Fruit fly (Drosophila melanogaster) whole organism, embryonic: Measurements from ENCODE around the gene MED18.

Experiments
- Atf6 ChIP-seq: fragments of 200-800 bp; sonication (Bioruptor generic); IDR thresholded peaks from 2 replicates; pipeline ENCODE4 v1.3.6; 2022; ENCODE audit warnings: missing biosample characterization, missing genetic modification characterization
- B-H2 ChIP-seq: fragments of 200-800 bp; sonication (Bioruptor generic); optimal IDR thresholded peaks from 2 replicates; lab custom pipeline; 2018; ENCODE audit warnings: missing biosample characterization, mild to moderate bottlenecking, missing genetic modification characterization
- CG10565 ChIP-seq: fragments of 200-800 bp; sonication (Bioruptor generic); optimal IDR thresholded peaks from 3 replicates; lab custom pipeline; 2016; ENCODE audit warnings: missing biosample characterization, mild to moderate bottlenecking, missing genetic modification characterization
- CG11085 ChIP-seq: fragments of 200-800 bp; sonication (Bioruptor generic); IDR thresholded peaks from 2 replicates; pipeline ENCODE4 v1.3.6; 2022; ENCODE audit warnings: missing biosample characterization, missing genetic modification characterization
- CG1233 ChIP-seq: fragments of 200-800 bp; sonication (Bioruptor generic); optimal IDR thresholded peaks from 4 replicates; lab custom pipeline; 2018; ENCODE audit warnings: missing biosample characterization, mild to moderate bottlenecking, missing genetic modification characterization
- CG12744 ChIP-seq: fragments of 200-800 bp; sonication (Bioruptor generic); optimal IDR thresholded peaks from 2 replicates; lab custom pipeline; 2016; ENCODE audit warnings: missing biosample characterization, missing genetic modification characterization
- CG13624 ChIP-seq: fragments of 200-800 bp; sonication (Bioruptor generic); optimal IDR thresholded peaks from 2 replicates; lab custom pipeline; 2016; ENCODE audit warnings: missing biosample characterization, missing genetic modification characterization
- CG14441 ChIP-seq: fragments of 200-800 bp; sonication (Bioruptor generic); IDR thresholded peaks from 2 replicates; pipeline ENCODE4 v1.3.6; 2022; ENCODE audit warnings: missing biosample characterization, missing genetic modification characterization
- CG17359 ChIP-seq: fragments of 200-800 bp; sonication (Bioruptor generic); optimal IDR thresholded peaks from 3 replicates; lab custom pipeline; 2018; ENCODE audit warnings: missing biosample characterization, mild to moderate bottlenecking, missing genetic modification characterization, moderate library complexity
- CG18619 ChIP-seq: fragments of 200-800 bp; sonication (Bioruptor generic); optimal IDR thresholded peaks from 3 replicates; lab custom pipeline; 2017; ENCODE audit warnings: missing biosample characterization, mild to moderate bottlenecking, missing genetic modification characterization
- CG3065 ChIP-seq: fragments of 200-800 bp; sonication (Bioruptor generic); optimal IDR thresholded peaks from 2 replicates; lab custom pipeline; 2016; ENCODE audit warnings: missing biosample characterization, missing genetic modification characterization
- CG31224 ChIP-seq: fragments of 200-800 bp; sonication (Bioruptor generic); IDR thresholded peaks from 2 replicates; pipeline ENCODE4 v1.3.6; 2022; ENCODE audit warnings: missing biosample characterization, missing genetic modification characterization
- CG31441 ChIP-seq: fragments of 200-800 bp; sonication (Bioruptor generic); IDR thresholded peaks from 2 replicates; pipeline ENCODE4 v1.3.6; 2022; ENCODE audit warnings: missing biosample characterization, missing genetic modification characterization
- CG4707 ChIP-seq: fragments of 200-800 bp; sonication (Bioruptor generic); optimal IDR thresholded peaks from 2 replicates; lab custom pipeline; 2018; ENCODE audit warnings: missing biosample characterization, mild to moderate bottlenecking, missing genetic modification characterization, moderate library complexity
- CG7745 ChIP-seq: fragments of 200-800 bp; sonication (Bioruptor generic); optimal IDR thresholded peaks from 2 replicates; lab custom pipeline; 2018; ENCODE audit warnings: missing biosample characterization, mild to moderate bottlenecking, missing genetic modification characterization, moderate library complexity
- CG7839 ChIP-seq: fragments of 200-800 bp; sonication (Bioruptor generic); optimal IDR thresholded peaks from 3 replicates; lab custom pipeline; 2018; ENCODE audit warnings: missing biosample characterization, mild to moderate bottlenecking, missing genetic modification characterization, moderate library complexity
- CG7963 ChIP-seq: fragments of 200-800 bp; sonication (Bioruptor generic); IDR thresholded peaks from 3 replicates; pipeline ENCODE4 v1.3.6; 2022; ENCODE audit warnings: missing biosample characterization, missing genetic modification characterization; ENCODE audit not compliant: partially characterized antibody
- CG8388 ChIP-seq: fragments of 200-800 bp; sonication (Bioruptor generic); optimal IDR thresholded peaks from 2 replicates; lab custom pipeline; 2019; ENCODE audit warnings: missing biosample characterization, mild to moderate bottlenecking, missing genetic modification characterization, moderate library complexity
- Camta ChIP-seq: fragments of 200-800 bp; sonication (Bioruptor generic); optimal IDR thresholded peaks from 2 replicates; lab custom pipeline; 2016; ENCODE audit warnings: missing biosample characterization, missing genetic modification characterization
- Chrac-16 ChIP-seq: fragments of 200-800 bp; sonication (Bioruptor generic); optimal IDR thresholded peaks from 3 replicates; lab custom pipeline; 2016; ENCODE audit warnings: missing biosample characterization, missing genetic modification characterization
- Dbx ChIP-seq: fragments of 200-800 bp; sonication (Bioruptor generic); IDR thresholded peaks from 3 replicates; pipeline ENCODE4 v1.3.6; 2022; ENCODE audit warnings: missing biosample characterization, missing genetic modification characterization
- Dfd ChIP-seq, 2 experiments: fragments of >200 bp; optimal IDR thresholded peaks; 2 replicates each; lab custom pipeline; 2017; ENCODE audit warnings: missing biosample characterization in 2 of 2, missing genetic modification characterization in 2 of 2
- Dip2 ChIP-seq: fragments of 200-800 bp; sonication (Bioruptor generic); IDR thresholded peaks from 2 replicates; pipeline ENCODE4 v1.3.6; 2022; ENCODE audit warnings: missing biosample characterization, missing genetic modification characterization
- Dp ChIP-seq: fragments of 200-800 bp; sonication (Bioruptor generic); optimal IDR thresholded peaks from 2 replicates; lab custom pipeline; 2018; ENCODE audit warnings: missing biosample characterization, mild to moderate bottlenecking, missing genetic modification characterization, moderate library complexity
- Fer2 ChIP-seq: fragments of 200-800 bp; sonication (Bioruptor generic); optimal IDR thresholded peaks from 2 replicates; lab custom pipeline; 2018; ENCODE audit warnings: missing biosample characterization, mild to moderate bottlenecking, missing genetic modification characterization, moderate library complexity
- HLHmδ ChIP-seq: fragments of 200-800 bp; sonication (Bioruptor generic); optimal IDR thresholded peaks from 2 replicates; lab custom pipeline; 2018; ENCODE audit warnings: missing biosample characterization, mild to moderate bottlenecking, missing genetic modification characterization, moderate library complexity
- Max ChIP-seq: fragments of 200-800 bp; sonication (Bioruptor generic); optimal IDR thresholded peaks from 2 replicates; lab custom pipeline; 2016; ENCODE audit warnings: missing biosample characterization, mild to moderate bottlenecking, missing genetic modification characterization
- Meics ChIP-seq: fragments of 200-800 bp; sonication (Bioruptor generic); optimal IDR thresholded peaks from 2 replicates; lab custom pipeline; 2017; ENCODE audit warnings: missing biosample characterization, mild to moderate bottlenecking, missing genetic modification characterization
- Ravus ChIP-seq: fragments of 200-800 bp; sonication (Bioruptor generic); IDR thresholded peaks from 2 replicates; pipeline ENCODE4 v1.3.6; 2022; ENCODE audit warnings: missing biosample characterization, missing genetic modification characterization
- amos ChIP-seq: fragments of 200-800 bp; sonication (Bioruptor generic); IDR thresholded peaks from 2 replicates; pipeline ENCODE4 v1.3.6; 2022; ENCODE audit warnings: missing biosample characterization, missing genetic modification characterization; ENCODE audit not compliant: partially characterized antibody
- ase ChIP-seq: fragments of 200-800 bp; sonication (Bioruptor generic); IDR thresholded peaks from 3 replicates; pipeline ENCODE4 v1.3.6; 2022; ENCODE audit warnings: missing biosample characterization, missing genetic modification characterization
- btn ChIP-seq: fragments of 200-800 bp; sonication (Bioruptor generic); optimal IDR thresholded peaks from 2 replicates; lab custom pipeline; 2016; ENCODE audit warnings: missing biosample characterization, missing genetic modification characterization
- cad ChIP-seq: fragments of >200 bp; optimal IDR thresholded peaks from 2 replicates; lab custom pipeline; 2017; ENCODE audit warnings: missing biosample characterization, missing genetic modification characterization
- chinmo ChIP-seq: fragments of 200-800 bp; sonication (Bioruptor generic); IDR thresholded peaks from 4 replicates; pipeline ENCODE4 v1.3.6; 2022; ENCODE audit warnings: missing biosample characterization, missing genetic modification characterization; ENCODE audit not compliant: partially characterized antibody
- chm ChIP-seq: fragments of 200-800 bp; sonication (Bioruptor generic); IDR thresholded peaks from 2 replicates; pipeline ENCODE4 v1.3.6; 2022; ENCODE audit warnings: missing biosample characterization, missing genetic modification characterization
- chn ChIP-seq: fragments of 200-800 bp; sonication (Bioruptor generic); optimal IDR thresholded peaks from 2 replicates; lab custom pipeline; 2016; ENCODE audit warnings: missing biosample characterization, missing genetic modification characterization
- fd96Cb ChIP-seq: fragments of 200-800 bp; sonication (Bioruptor generic); optimal IDR thresholded peaks from 2 replicates; lab custom pipeline; 2018; ENCODE audit warnings: missing biosample characterization, mild to moderate bottlenecking, missing genetic modification characterization, moderate library complexity
- ftz-f1 ChIP-seq: fragments of 200-800 bp; sonication (Bioruptor generic); optimal IDR thresholded peaks from 2 replicates; lab custom pipeline; 2016; ENCODE audit warnings: missing biosample characterization, missing genetic modification characterization
- gro ChIP-seq: fragments of 200-800 bp; sonication (Bioruptor generic); optimal IDR thresholded peaks from 2 replicates; lab custom pipeline; 2016; ENCODE audit warnings: missing biosample characterization, missing genetic modification characterization
- hkb ChIP-seq, 2 experiments: fragments of 200-800 bp in 1 of 2; fragments of >200 bp in 1 of 2; sonication (Bioruptor generic) in 1 of 2; IDR thresholded peaks in 1 of 2; optimal IDR thresholded peaks in 1 of 2; 2 replicates each; pipeline versions ENCODE4 v1.3.6 to Lab custom; 2017 to 2022; ENCODE audit warnings: missing biosample characterization in 1 of 2, missing genetic modification characterization in 1 of 2
- hth ChIP-seq: fragments of >200 bp; optimal IDR thresholded peaks from 2 replicates; lab custom pipeline; 2017; ENCODE audit warnings: inconsistent platforms
- ind ChIP-seq: fragments of 200-800 bp; sonication (Bioruptor generic); optimal IDR thresholded peaks from 3 replicates; lab custom pipeline; 2016; ENCODE audit warnings: missing biosample characterization, missing genetic modification characterization
- lilli ChIP-seq: fragments of 200-800 bp; sonication (Bioruptor generic); optimal IDR thresholded peaks from 3 replicates; lab custom pipeline; 2016; ENCODE audit warnings: missing biosample characterization, missing genetic modification characterization
- nmo ChIP-seq: fragments of 200-800 bp; sonication (Bioruptor generic); optimal IDR thresholded peaks from 2 replicates; lab custom pipeline; 2018; ENCODE audit warnings: missing biosample characterization, mild to moderate bottlenecking, missing genetic modification characterization, moderate library complexity
- onecut ChIP-seq: fragments of 200-800 bp; sonication (Bioruptor generic); IDR thresholded peaks from 2 replicates; pipeline ENCODE4 v1.3.6; 2022; ENCODE audit warnings: missing biosample characterization, missing genetic modification characterization
- ranshi ChIP-seq: fragments of 200-800 bp; sonication (Bioruptor generic); IDR thresholded peaks from 2 replicates; pipeline ENCODE4 v1.3.6; 2022; ENCODE audit warnings: missing biosample characterization, missing genetic modification characterization
- sima ChIP-seq: fragments of 200-800 bp; sonication (Bioruptor generic); optimal IDR thresholded peaks from 2 replicates; lab custom pipeline; 2016; ENCODE audit warnings: missing biosample characterization, missing genetic modification characterization
- tgo ChIP-seq: fragments of 200-800 bp; sonication (Bioruptor generic); IDR thresholded peaks from 3 replicates; pipeline ENCODE4 v1.3.6; 2022; ENCODE audit warnings: missing biosample characterization, missing genetic modification characterization
- toy ChIP-seq: fragments of 200-800 bp; sonication (Bioruptor generic); IDR thresholded peaks from 2 replicates; pipeline ENCODE4 v1.3.6; 2022; ENCODE audit warnings: missing biosample characterization, missing genetic modification characterization
- usp ChIP-seq: fragments of >200 bp; optimal IDR thresholded peaks from 2 replicates; lab custom pipeline; 2017; ENCODE audit warnings: missing biosample characterization, missing genetic modification characterization
- vfl ChIP-seq: fragments of 200-800 bp; sonication (Bioruptor generic); optimal IDR thresholded peaks from 2 replicates; lab custom pipeline; 2016; ENCODE audit warnings: missing biosample characterization, missing genetic modification characterization

Gene MED18

DNA sequence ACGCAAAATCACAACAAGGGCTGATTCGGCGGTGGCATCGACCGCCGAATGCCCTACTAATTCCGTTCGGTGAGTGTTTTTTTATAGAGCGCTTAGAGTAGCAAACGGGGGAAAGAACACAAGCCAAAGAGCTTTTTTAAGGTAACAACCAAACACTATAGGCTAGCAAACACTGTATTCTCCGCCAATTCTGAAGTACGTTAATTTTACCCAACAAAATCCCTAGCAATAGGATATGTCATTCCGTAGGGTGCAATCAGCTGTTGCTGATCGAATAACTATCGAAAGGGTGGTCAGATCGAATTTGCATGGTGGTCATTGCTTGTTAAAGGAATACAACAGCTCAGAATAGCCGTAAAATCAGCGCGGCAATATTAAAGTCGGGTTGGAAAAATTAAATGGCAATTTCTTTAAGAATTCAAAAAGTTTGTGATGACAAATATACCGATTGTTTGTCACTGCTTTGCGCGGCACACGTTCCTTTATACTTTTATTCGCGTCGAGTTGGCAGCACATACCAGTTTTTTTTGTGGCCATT lies 42.1 kb downstream of the MED18 start, which contains the start of gene mip130 (continued):
- TF ChIP-seq CG3065 (GFP tag; lab: Kevin White, UChicago) (no peak), usp (no peak), Dip2 (GFP tag; lab: Robert Waterston, UW) (no peak), Meics (GFP tag; lab: Kevin White, UChicago) (peak; percentile 57), CG14441 (peak; percentile 49; the same call in 1 of the 2 replicates), Chrac-16 (GFP tag; lab: Kevin White, UChicago) (no peak), CG7963 (GFP tag; lab: Robert Waterston, UW) (0 out of 3 replicates have a peak, but pooled peaks have one; percentile 12), CG12744 (no peak), CG4707 (no peak), vfl (no peak), Max (GFP tag; lab: Kevin White, UChicago) (peak; percentile 46), B-H2 (GFP tag; lab: Kevin White, UChicago) (peak; percentile 0), CG8388 (GFP tag; lab: Kevin White, UChicago) (peak; percentile 27), tgo (GFP tag; lab: Robert Waterston, UW) (peak; percentile 36; the same call in 1 of the 3 replicates), ranshi (GFP tag; lab: Robert Waterston, UW) (0 out of 2 replicates have a peak, but pooled peaks have one; percentile 41), chinmo (GFP tag; lab: Robert Waterston, UW) (0 out of 4 replicates have a peak, but pooled peaks have one; percentile 32), Dbx (GFP tag; lab: Robert Waterston, UW) (no peak), sima (GFP tag; lab: Kevin White, UChicago) (no peak), onecut (no peak), ase (GFP tag; lab: Robert Waterston, UW) (0 out of 3 replicates have a peak, but pooled peaks have one; percentile 30), amos (GFP tag; lab: Robert Waterston, UW) (peak; percentile 66), fd96Cb (tag; lab: Kevin White, UChicago) (peak; percentile 30), CG31441 (peak; percentile 44; the same call in 1 of the 2 replicates), Camta (GFP tag; lab: Kevin White, UChicago) (peak; percentile 54), ftz-f1 (GFP tag; lab: Kevin White, UChicago) (no peak), Ravus (GFP tag; lab: Robert Waterston, UW) (no peak), CG31224 (GFP tag; lab: Robert Waterston, UW) (no peak), hkb (optimal IDR thresholded peaks at IDR 0.05; lab: Kevin White, UChicago) (peak; percentile 56), hkb (GFP tag; IDR thresholded peaks at IDR 0.05; lab: Robert Waterston, UW) (peak; percentile 63; the same call in 1 of the 2 replicates), CG10565 (GFP tag; lab: Kevin White, UChicago) (no peak), Dp (peak; percentile 33), Fer2 (tag; lab: Kevin White, UChicago) (no peak), cad (GFP tag; lab: Kevin White, UChicago) (no peak), CG18619 (GFP tag; lab: Kevin White, UChicago) (peak; percentile 53), CG7839 (peak; percentile 66), nmo (GFP tag; lab: Kevin White, UChicago) (peak; percentile 66), chn (GFP tag; lab: Kevin White, UChicago) (peak; percentile 21), btn (GFP tag; lab: Kevin White, UChicago) (peak; percentile 17), Dfd (GFP tag; optimal IDR thresholded peaks at IDR 0.05; lab: Kevin White, UChicago) (no peak), CG11085 (GFP tag; lab: Robert Waterston, UW) (no peak), Atf6 (GFP tag; lab: Robert Waterston, UW) (peak; percentile 66), CG1233 (peak; percentile 3), HLHmδ (GFP tag; lab: Kevin White, UChicago) (no peak), chm (GFP tag; lab: Robert Waterston, UW) (no peak), CG13624 (GFP tag; lab: Kevin White, UChicago) (peak; percentile 57), ind (GFP tag; lab: Kevin White, UChicago) (peak; percentile 57), lilli (peak; percentile 11), CG7745 (tag; lab: Kevin White, UChicago) (no peak), hth (lab: Kevin White, UChicago) (no peak), CG17359 (tag; lab: Kevin White, UChicago) (peak; percentile 55), gro (GFP tag; lab: Kevin White, UChicago) (no peak), toy (GFP tag; lab: Robert Waterston, UW) (no peak)
